Worm (Caenorhabditis elegans) whole organism, L4 larva: ENCODE measurements around the gene Y116A8C.25.

Experiments
- F26F4.8 ChIP-seq: fragments of 200-800 bp; sonication (Bioruptor generic); conservative IDR thresholded peaks from 2 replicates; pipeline ENCODE4 v1.3.6; 2022; ENCODE audit warnings: missing genetic modification characterization, missing compliant biosample characterization
- F44E2.7 ChIP-seq: fragments of 200-800 bp; sonication (Bioruptor generic); IDR thresholded peaks from 2 replicates; pipeline ENCODE4 v2.1.2; 2022; ENCODE audit warnings: missing genetic modification characterization, missing compliant biosample characterization
- F49E8.2 ChIP-seq: sonication (generic microtip); optimal IDR thresholded peaks from 2 replicates; lab custom pipeline; 2016; ENCODE audit warnings: missing compliant biosample characterization, mild to moderate bottlenecking, missing genetic modification characterization, borderline replicate concordance
- T26A8.4 ChIP-seq: fragments of 200-800 bp; sonication (Bioruptor generic); IDR thresholded peaks from 2 replicates; pipeline ENCODE4 v1.3.6; 2022; ENCODE audit warnings: missing genetic modification characterization, missing compliant biosample characterization
- aha-1 ChIP-seq: fragments of 150-350 bp; peaks from one replicate; lab custom pipeline; 2014; ENCODE audit warnings: missing biosample characterization, missing genetic modification characterization
- ceh-32 ChIP-seq: sonication (generic microtip); optimal IDR thresholded peaks from 2 replicates; lab custom pipeline; 2016; ENCODE audit warnings: mild to moderate bottlenecking, missing genetic modification characterization, missing compliant biosample characterization; ENCODE audit not compliant: poor library complexity
- daf-16 ChIP-seq, 3 experiments: sonication (generic microtip); optimal IDR thresholded peaks; 2 replicates each; lab custom pipeline; 2016 to 2017; ENCODE audit warnings: missing genetic modification characterization in 3 of 3, missing genetic modification reagents in 3 of 3, mild to moderate bottlenecking in 2 of 3, missing compliant biosample characterization in 2 of 3, missing biosample characterization in 1 of 3, moderate library complexity in 1 of 3
- daf-19 ChIP-seq: fragments of 200-800 bp; sonication (Bioruptor generic); conservative IDR thresholded peaks from 2 replicates; pipeline ENCODE4 v1.3.6; 2022; ENCODE audit warnings: missing genetic modification characterization, missing compliant biosample characterization
- dmd-6 ChIP-seq: fragments of 200-800 bp; sonication (Bioruptor generic); IDR thresholded peaks from 2 replicates; pipeline ENCODE4 v1.3.6; 2022; ENCODE audit warnings: missing genetic modification reagents, missing genetic modification characterization, missing compliant biosample characterization
- dmd-8 ChIP-seq: fragments of 200-800 bp; sonication (Bioruptor generic); IDR thresholded peaks from 2 replicates; pipeline ENCODE4 v1.3.6; 2022; ENCODE audit warnings: missing genetic modification characterization, missing compliant biosample characterization
- dmd-9 ChIP-seq: fragments of 200-800 bp; sonication (Bioruptor generic); IDR thresholded peaks from 2 replicates; pipeline ENCODE4 v1.3.6; 2022; ENCODE audit warnings: missing genetic modification reagents, missing genetic modification characterization, missing compliant biosample characterization
- dpl-1 ChIP-seq: fragments of 150-350 bp; optimal IDR thresholded peaks from 2 replicates; lab custom pipeline; 2014; ENCODE audit warnings: missing biosample characterization, missing genetic modification reagents, missing genetic modification characterization
- egl-43 ChIP-seq: fragments of 200-800 bp; sonication (Bioruptor generic); IDR thresholded peaks from 2 replicates; pipeline ENCODE4 v1.3.6; 2022; ENCODE audit warnings: missing genetic modification reagents, missing genetic modification characterization, missing compliant biosample characterization
- hif-1 ChIP-seq, 2 experiments: sonication (generic microtip); optimal IDR thresholded peaks; 2 replicates each; lab custom pipeline; 2016 to 2017; ENCODE audit warnings: missing compliant biosample characterization in 2 of 2, missing genetic modification characterization in 2 of 2, missing genetic modification reagents in 2 of 2, missing genotype in 2 of 2, mild to moderate bottlenecking in 1 of 2
- hlh-30 ChIP-seq: sonication (generic microtip); optimal IDR thresholded peaks from 2 replicates; lab custom pipeline; 2017; ENCODE audit warnings: antibody characterized with exemption, mild to moderate bottlenecking, missing genetic modification characterization, missing compliant biosample characterization; ENCODE audit not compliant: insufficient read depth
- hmg-1.1 ChIP-seq: fragments of 200-800 bp; sonication (Bioruptor generic); IDR thresholded peaks from 2 replicates; pipeline ENCODE4 v1.3.6; 2022; ENCODE audit warnings: missing genetic modification reagents, missing genetic modification characterization, missing compliant biosample characterization
- lin-13 ChIP-seq: fragments of 150-350 bp; optimal IDR thresholded peaks from 2 replicates; lab custom pipeline; 2014; ENCODE audit warnings: missing biosample characterization, missing genetic modification reagents, missing genetic modification characterization
- lin-38 ChIP-seq: fragments of 200-800 bp; sonication (Bioruptor generic); IDR thresholded peaks from 2 replicates; pipeline ENCODE4 v1.3.6; 2022; ENCODE audit warnings: missing genetic modification reagents, missing genetic modification characterization, missing compliant biosample characterization
- madf-9 ChIP-seq: fragments of 200-800 bp; sonication (Bioruptor generic); conservative IDR thresholded peaks from 2 replicates; pipeline ENCODE4 v1.3.6; 2022; ENCODE audit warnings: missing genetic modification reagents, missing genetic modification characterization, missing compliant biosample characterization
- mdt-29 ChIP-seq: fragments of 200-800 bp; sonication (Bioruptor generic); IDR thresholded peaks from 2 replicates; pipeline ENCODE4 v1.3.6; 2022; ENCODE audit warnings: missing genetic modification reagents, missing genetic modification characterization, missing compliant biosample characterization
- mes-2 ChIP-seq: sonication (generic microtip); optimal IDR thresholded peaks from 2 replicates; lab custom pipeline; 2016; ENCODE audit warnings: missing genotype, mild to moderate bottlenecking, missing genetic modification characterization, missing compliant biosample characterization; ENCODE audit not compliant: poor library complexity, severe bottlenecking
- nhr-102 ChIP-seq: sonication (generic microtip); optimal IDR thresholded peaks from 2 replicates; lab custom pipeline; 2016; ENCODE audit warnings: mild to moderate bottlenecking, missing genetic modification characterization, moderate library complexity, missing compliant biosample characterization
- nhr-28 ChIP-seq: fragments of 150-350 bp; optimal IDR thresholded peaks from 2 replicates; lab custom pipeline; 2014; ENCODE audit warnings: missing biosample characterization, missing genetic modification characterization
- nhr-6 ChIP-seq: fragments of 150-350 bp; optimal IDR thresholded peaks from 2 replicates; lab custom pipeline; 2014; ENCODE audit warnings: missing biosample characterization, missing genetic modification characterization
- nhr-76 ChIP-seq: fragments of 150-350 bp; optimal IDR thresholded peaks from 2 replicates; lab custom pipeline; 2014; ENCODE audit warnings: missing biosample characterization, missing genetic modification characterization
- nhr-77 ChIP-seq: fragments of 150-350 bp; optimal IDR thresholded peaks from 2 replicates; lab custom pipeline; 2014; ENCODE audit warnings: missing biosample characterization, missing genetic modification characterization
- php-3 ChIP-seq: fragments of 200-800 bp; sonication (Bioruptor generic); IDR thresholded peaks from 2 replicates; pipeline ENCODE4 v1.3.6; 2022; ENCODE audit warnings: missing genetic modification reagents, missing genetic modification characterization, missing compliant biosample characterization
- pqm-1 ChIP-seq: sonication (generic microtip); optimal IDR thresholded peaks from 2 replicates; lab custom pipeline; 2017; ENCODE audit warnings: missing biosample characterization, missing genetic modification characterization
- saeg-2 ChIP-seq: fragments of 200-800 bp; sonication (Bioruptor generic); IDR thresholded peaks from 2 replicates; pipeline ENCODE4 v1.3.6; 2022; ENCODE audit warnings: missing genetic modification reagents, missing genetic modification characterization, missing compliant biosample characterization
- sdz-12 ChIP-seq: fragments of 200-800 bp; sonication (Bioruptor generic); optimal IDR thresholded peaks from 2 replicates; lab custom pipeline; 2018; ENCODE audit warnings: mild to moderate bottlenecking, missing genetic modification characterization, missing compliant biosample characterization
- set-16 ChIP-seq: fragments of 200-800 bp; sonication (Bioruptor generic); IDR thresholded peaks from 2 replicates; pipeline ENCODE4 v1.3.6; 2022; ENCODE audit warnings: missing genetic modification reagents, missing genetic modification characterization, missing compliant biosample characterization
- skn-1 ChIP-seq: fragments of 150-350 bp; optimal IDR thresholded peaks from 2 replicates; lab custom pipeline; 2014; ENCODE audit warnings: missing biosample characterization, missing genetic modification characterization
- snpc-1.2 ChIP-seq: fragments of 200-800 bp; sonication (Bioruptor generic); IDR thresholded peaks from 2 replicates; pipeline ENCODE4 v1.3.6; 2022; ENCODE audit warnings: missing genetic modification reagents, missing genetic modification characterization, missing compliant biosample characterization
- snpc-4 ChIP-seq: fragments of 150-350 bp; optimal IDR thresholded peaks from 2 replicates; lab custom pipeline; 2014; ENCODE audit warnings: missing biosample characterization, missing genetic modification characterization
- spr-1 ChIP-seq: sonication (generic microtip); optimal IDR thresholded peaks from 2 replicates; lab custom pipeline; 2016; ENCODE audit warnings: mild to moderate bottlenecking, missing genetic modification characterization, missing compliant biosample characterization
- tag-97 ChIP-seq: fragments of 200-800 bp; sonication (Bioruptor generic); IDR thresholded peaks from 2 replicates; pipeline ENCODE4 v1.3.6; 2022; ENCODE audit warnings: missing genetic modification characterization, missing compliant biosample characterization
- tra-1 ChIP-seq: fragments of 200-800 bp; sonication (Bioruptor generic); IDR thresholded peaks from 2 replicates; pipeline ENCODE4 v1.3.6; 2022; ENCODE audit warnings: missing genetic modification reagents, missing genetic modification characterization, missing compliant biosample characterization
- unc-62 ChIP-seq, 3 experiments: fragments of 150-350 bp in 1 of 3; sonication (generic microtip); optimal IDR thresholded peaks in 2 of 3; peaks in 1 of 3; 1 replicate in 1 of 3; 2 replicates in 2 of 3; lab custom pipeline; 2014 to 2017; ENCODE audit warnings: missing biosample characterization in 3 of 3, missing genetic modification characterization in 3 of 3, missing genetic modification reagents in 3 of 3, missing genotype in 1 of 3
- zfp-2 ChIP-seq: sonication (generic microtip); optimal IDR thresholded peaks from 2 replicates; lab custom pipeline; 2016; ENCODE audit warnings: mild to moderate bottlenecking, missing genetic modification characterization, missing compliant biosample characterization
- zip-2 ChIP-seq: fragments of 150-350 bp; optimal IDR thresholded peaks from 2 replicates; lab custom pipeline; 2014; ENCODE audit warnings: missing biosample characterization, missing genetic modification characterization
- ztf-11 ChIP-seq: fragments of 150-350 bp; optimal IDR thresholded peaks from 2 replicates; lab custom pipeline; 2014; ENCODE audit warnings: missing biosample characterization, missing genetic modification characterization

Gene Y116A8C.25

DNA sequence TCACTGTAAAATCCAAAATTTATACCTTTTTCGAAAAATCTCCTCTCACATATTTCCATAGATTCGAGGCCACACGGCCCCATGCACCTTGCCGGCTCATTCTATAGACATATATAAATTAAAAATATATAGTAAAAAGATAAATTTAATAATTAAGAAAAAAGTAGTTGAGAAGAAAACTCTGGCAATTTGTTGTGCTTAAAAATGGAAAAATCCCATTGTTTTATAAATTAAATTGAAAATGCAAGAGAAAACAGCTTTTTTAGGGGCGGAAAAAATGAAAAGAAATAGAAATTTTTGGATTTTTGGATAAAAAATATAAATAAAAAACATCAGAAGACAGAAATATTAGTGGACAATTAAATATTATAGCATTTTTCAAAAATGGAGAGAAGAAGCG is 25.1 kb upstream of the Y116A8C.25 start, which contains the start of gene Y116A8C.30:
TSS of gene Y116A8C.30 (minus strand) at position 101 of the 400 bp plus-strand sequence.
- TF ChIP-seq dmd-6 (no peak), sdz-12 (no peak), mdt-29 (GFP tag; lab: Robert Waterston, UW) (no peak), nhr-77 (no peak), dpl-1 (GFP tag; lab: Kevin White, UChicago) (no peak), php-3 (GFP tag; lab: Robert Waterston, UW) (no peak), pqm-1 (no peak), madf-9 (GFP tag; lab: Robert Waterston, UW) (no peak), ceh-32 (tag; lab: Kevin White, UChicago) (no peak), set-16 (GFP tag; lab: Robert Waterston, UW) (no peak), lin-38 (GFP tag; lab: Robert Waterston, UW) (no peak), mes-2 (tag; lab: Kevin White, UChicago) (no peak), nhr-76 (tag; lab: Kevin White, UChicago) (no peak), tag-97 (GFP tag; lab: Robert Waterston, UW) (no peak), hif-1 (tag; optimal IDR thresholded peaks at IDR 0.05; lab: Kevin White, UChicago) (no peak), F44E2.7 (GFP tag; lab: Robert Waterston, UW) (no peak), F49E8.2 (tag; lab: Kevin White, UChicago) (no peak), spr-1 (tag; lab: Kevin White, UChicago) (no peak)
- TF ChIP-seq, all 104 proteins: peak for 0

DNA sequence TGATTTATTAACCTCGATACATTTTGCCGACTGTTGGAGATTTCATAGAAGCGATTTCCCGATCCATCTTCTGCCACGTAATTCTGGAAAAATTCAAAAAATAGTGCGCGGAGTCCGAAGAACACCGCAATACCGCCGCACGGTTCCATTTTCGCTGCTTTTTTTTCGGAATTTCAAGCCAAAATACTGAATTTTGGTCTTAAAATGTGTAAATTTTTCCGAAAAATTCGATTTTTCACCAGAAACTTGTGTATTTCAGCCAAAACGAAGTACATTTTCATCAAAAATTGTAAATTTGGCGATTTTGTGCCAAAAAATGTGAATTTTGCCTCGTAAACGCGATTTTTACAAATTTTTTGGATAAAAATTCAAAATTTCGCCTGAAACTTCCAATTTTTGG is 24.6 kb upstream of the Y116A8C.25 start:
- TF ChIP-seq egl-43 (GFP tag; lab: Robert Waterston, UW), result no peak
- no peak for TF ChIP-seq zfp-2
- no peak for TF ChIP-seq dmd-8 (GFP tag; lab: Robert Waterston, UW)
- peak; percentile 77 for TF ChIP-seq aha-1
- TF ChIP-seq saeg-2 (GFP tag; lab: Robert Waterston, UW), result no peak
- TF ChIP-seq lin-38 (GFP tag; lab: Robert Waterston, UW), result no peak
- TF ChIP-seq madf-9 (GFP tag; lab: Robert Waterston, UW), result no peak
- TF ChIP-seq snpc-4 (tag; lab: Kevin White, UChicago), result no peak
- TF ChIP-seq daf-19, result no peak
- no peak for TF ChIP-seq daf-16 (GFP tag; optimal IDR thresholded peaks at IDR 0.05; lab: Kevin White, UChicago)
- TF ChIP-seq daf-16 (tag; optimal IDR thresholded peaks at IDR 0.05; lab: Kevin White, UChicago), result no peak
- peak in 1 of 2 experiments; percentile 50 for TF ChIP-seq unc-62 (GFP tag; optimal IDR thresholded peaks at IDR 0.05 in 1 of 2; lab: Kevin White, UChicago)
- no peak for TF ChIP-seq unc-62 (tag; optimal IDR thresholded peaks at IDR 0.05; lab: Kevin White, UChicago)

DNA sequence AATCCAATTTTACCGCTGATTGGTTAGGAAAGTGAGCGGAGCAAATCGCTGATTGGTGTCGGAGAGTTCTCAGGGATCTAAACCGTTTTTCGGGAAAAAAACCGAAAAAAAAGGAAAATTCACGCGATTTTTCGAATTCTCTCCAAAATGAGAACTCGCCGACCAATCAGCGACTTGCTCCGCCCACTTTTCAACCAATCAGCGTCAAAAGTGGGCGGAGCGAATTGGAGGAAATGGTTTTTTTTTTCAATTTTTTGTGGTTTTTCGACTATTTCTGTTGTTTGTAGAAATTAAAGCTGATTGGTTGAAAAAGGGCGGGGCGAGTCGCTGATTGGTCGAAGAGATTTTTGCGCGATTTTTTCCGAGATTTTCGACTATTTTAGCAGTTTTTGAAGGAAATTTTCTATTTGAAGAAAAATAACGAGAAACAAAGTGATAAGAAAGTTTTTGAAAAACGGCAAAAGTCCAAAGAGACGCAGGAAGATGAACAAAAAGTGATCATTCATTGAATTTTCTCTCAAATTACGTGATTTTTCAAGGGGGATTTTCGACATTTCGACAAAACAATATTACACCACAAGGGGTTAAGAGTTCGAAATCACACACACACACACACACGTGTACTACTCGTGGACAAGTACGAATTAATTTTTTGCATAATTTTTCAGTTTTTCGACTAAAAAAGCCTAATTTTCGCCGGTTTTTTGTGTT is 22.2 kb upstream of the Y116A8C.25 start:
- TF ChIP-seq F26F4.8 (GFP tag; lab: Robert Waterston, UW) (no peak), nhr-28 (tag; lab: Kevin White, UChicago) (peak; percentile 4), skn-1 (tag; lab: Kevin White, UChicago) (no peak), tra-1 (GFP tag; lab: Robert Waterston, UW) (no peak), snpc-1.2 (GFP tag; lab: Robert Waterston, UW) (no peak), hif-1 (tag; optimal IDR thresholded peaks at IDR 0.05; lab: Kevin White, UChicago) (peak in 1 of 2 experiments; percentile 70), lin-13 (GFP tag; lab: Kevin White, UChicago) (no peak), hmg-1.1 (GFP tag; lab: Robert Waterston, UW) (no peak), dmd-9 (GFP tag; lab: Robert Waterston, UW) (no peak), daf-16 (GFP tag; optimal IDR thresholded peaks at IDR 0.05; lab: Kevin White, UChicago) (no peak), daf-16 (tag; optimal IDR thresholded peaks at IDR 0.05; lab: Kevin White, UChicago) (peak; percentile 16), dpl-1 (GFP tag; lab: Kevin White, UChicago) (no peak), aha-1 (peak; percentile 88), sdz-12 (no peak), nhr-6 (tag; lab: Kevin White, UChicago) (no peak), set-16 (GFP tag; lab: Robert Waterston, UW) (no peak), T26A8.4 (GFP tag; lab: Robert Waterston, UW) (no peak), zip-2 (no peak), saeg-2 (GFP tag; lab: Robert Waterston, UW) (no peak), ztf-11 (tag; lab: Kevin White, UChicago) (no peak), dmd-8 (GFP tag; lab: Robert Waterston, UW) (no peak), nhr-102 (tag; lab: Kevin White, UChicago) (no peak), hlh-30 (tag; lab: Kevin White, UChicago) (peak; percentile 30)
